Worm (Caenorhabditis elegans): Measurements from ENCODE around the gene mrps-22.

The mrps-22 gene

ce11 chrII:10582318-10582717 is at the start of gene mrps-22:
Gene mrps-22 (plus strand): TSS chrII:10582618.
- no peak for TF ChIP-seq unc-62 (GFP tag; optimal IDR thresholded peaks at IDR 0.05)
- no peak for TF ChIP-seq snpc-4 (tag; optimal IDR thresholded peaks at IDR 0.05)
- no peak for TF ChIP-seq nhr-76 (tag; optimal IDR thresholded peaks at IDR 0.05)
- no peak for TF ChIP-seq mep-1 (tag; optimal IDR thresholded peaks at IDR 0.05)
- no peak for TF ChIP-seq drap-1 (GFP tag; optimal IDR thresholded peaks at IDR 0.05)
- TF ChIP-seq lsy-2 (tag; optimal IDR thresholded peaks at IDR 0.05): no peak
- TF ChIP-seq pha-4 (tag; optimal IDR thresholded peaks at IDR 0.05): no peak
- no peak for TF ChIP-seq lin-32 (GFP tag; optimal IDR thresholded peaks at IDR 0.05)
- no peak for TF ChIP-seq elt-1 (tag; optimal IDR thresholded peaks at IDR 0.05; ENCODE audit: borderline replicate concordance, insufficient read depth)
- TF ChIP-seq tbx-8 (GFP tag; optimal IDR thresholded peaks at IDR 0.05): no peak
- no peak for TF ChIP-seq unc-39 (tag; optimal IDR thresholded peaks at IDR 0.05)
- no peak for TF ChIP-seq ceh-39 (tag; optimal IDR thresholded peaks at IDR 0.05)
- no peak for TF ChIP-seq sptf-1 (tag; optimal IDR thresholded peaks at IDR 0.05)
- no peak for TF ChIP-seq ham-2 (GFP tag; optimal IDR thresholded peaks at IDR 0.05)

- TF ChIP-seq unc-120 (tag; optimal IDR thresholded peaks at IDR 0.05; ENCODE audit: poor library complexity, severe bottlenecking): no peak
- no peak for TF ChIP-seq lin-32 (GFP tag; optimal IDR thresholded peaks at IDR 0.05)
- TF ChIP-seq ztf-11 (tag; optimal IDR thresholded peaks at IDR 0.05): no peak
- no peak for TF ChIP-seq pha-4 (tag; optimal IDR thresholded peaks at IDR 0.05)
- TF ChIP-seq nhr-76 (tag; optimal IDR thresholded peaks at IDR 0.05): no peak
- no peak for TF ChIP-seq mls-2 (tag; optimal IDR thresholded peaks at IDR 0.05)
- TF ChIP-seq nhr-12 (tag; optimal IDR thresholded peaks at IDR 0.05): no peak
Measured at ce11 chrII:10533985-10534384, 48.4 kb upstream of the mrps-22 start.

- TF ChIP-seq drap-1 (GFP tag; optimal IDR thresholded peaks at IDR 0.05) (no peak), nhr-28 (tag; optimal IDR thresholded peaks at IDR 0.05) (no peak), elt-1 (tag; optimal IDR thresholded peaks at IDR 0.05; ENCODE audit: borderline replicate concordance, insufficient read depth) (no peak)
Measured at ce11 chrII:10537571-10537970, 44.8 kb upstream of the mrps-22 start, which contains the start of gene R166.2. Gene R166.2 (minus strand): TSS chrII:10537671.

ce11 chrII:10537988-10538387 is 44.4 kb upstream of the mrps-22 start:
- no peak for TF ChIP-seq bed-3 (GFP tag; optimal IDR thresholded peaks at IDR 0.05)
- no peak for TF ChIP-seq ceh-39 (tag; optimal IDR thresholded peaks at IDR 0.05)
- no peak for TF ChIP-seq sem-2 (GFP tag; optimal IDR thresholded peaks at IDR 0.05)
- no peak for TF ChIP-seq hlh-1 (tag; optimal IDR thresholded peaks at IDR 0.05)
- TF ChIP-seq lin-32 (GFP tag; optimal IDR thresholded peaks at IDR 0.05): no peak
- no peak for TF ChIP-seq unc-39 (tag; optimal IDR thresholded peaks at IDR 0.05)
- no peak for TF ChIP-seq nhr-76 (tag; optimal IDR thresholded peaks at IDR 0.05)
- no peak for TF ChIP-seq ces-1 (GFP tag; optimal IDR thresholded peaks at IDR 0.05)
- no peak for TF ChIP-seq sptf-1 (tag; optimal IDR thresholded peaks at IDR 0.05)
- no peak for TF ChIP-seq ceh-83 (GFP tag; optimal IDR thresholded peaks at IDR 0.05)
- TF ChIP-seq unc-62 (GFP tag; optimal IDR thresholded peaks at IDR 0.05): no peak

- TF ChIP-seq hlh-1 (tag; optimal IDR thresholded peaks at IDR 0.05) (no peak), pha-4 (tag; optimal IDR thresholded peaks at IDR 0.05) (no peak), nhr-237 (tag; optimal IDR thresholded peaks at IDR 0.05) (no peak), snpc-4 (tag; optimal IDR thresholded peaks at IDR 0.05) (no peak), cnd-1 (tag; optimal IDR thresholded peaks at IDR 0.05) (no peak), unc-120 (tag; optimal IDR thresholded peaks at IDR 0.05; ENCODE audit: poor library complexity, severe bottlenecking) (no peak), drap-1 (GFP tag; optimal IDR thresholded peaks at IDR 0.05) (no peak), unc-62 (GFP tag; optimal IDR thresholded peaks at IDR 0.05) (no peak), ceh-83 (GFP tag; optimal IDR thresholded peaks at IDR 0.05) (no peak), nhr-28 (tag; optimal IDR thresholded peaks at IDR 0.05) (no peak)
Measured at ce11 chrII:10539232-10539631, 43.2 kb upstream of the mrps-22 start, which contains the start of gene R166.3. Gene R166.3 (minus strand): TSS chrII:10539332.

- TF ChIP-seq sem-2 (GFP tag; optimal IDR thresholded peaks at IDR 0.05) (peak; percentile 14), ces-1 (GFP tag; optimal IDR thresholded peaks at IDR 0.05) (peak; percentile 46), bed-3 (GFP tag; optimal IDR thresholded peaks at IDR 0.05) (peak; percentile 27), M03D4.4 (tag; optimal IDR thresholded peaks at IDR 0.05) (peak; percentile 45), hlh-1 (tag; optimal IDR thresholded peaks at IDR 0.05) (no peak), unc-62 (GFP tag; optimal IDR thresholded peaks at IDR 0.05) (peak; percentile 41), ztf-11 (tag; optimal IDR thresholded peaks at IDR 0.05) (peak; percentile 16), ceh-39 (tag; optimal IDR thresholded peaks at IDR 0.05) (peak; percentile 57), sptf-1 (tag; optimal IDR thresholded peaks at IDR 0.05) (peak; percentile 77), nhr-237 (tag; optimal IDR thresholded peaks at IDR 0.05) (peak; percentile 52), lsy-2 (tag; optimal IDR thresholded peaks at IDR 0.05) (peak; percentile 55), snpc-4 (tag; optimal IDR thresholded peaks at IDR 0.05) (no peak), ceh-83 (GFP tag; optimal IDR thresholded peaks at IDR 0.05) (peak; percentile 43), pha-4 (tag; optimal IDR thresholded peaks at IDR 0.05) (peak; percentile 5), mep-1 (tag; optimal IDR thresholded peaks at IDR 0.05) (peak; percentile 21), lin-13 (tag; optimal IDR thresholded peaks at IDR 0.05) (no peak)
Measured at ce11 chrII:10541923-10542486, 40.4 kb upstream of the mrps-22 start, which contains the start of gene pro-1. Gene pro-1 (minus strand): TSS chrII:10541996.
